Fruit fly (Drosophila melanogaster): ENCODE results near the gene opm.

opm gene

dm6 chrX:15066374-15067057 lies at the start of gene opm, which contains the start of gene dob (continued):
- no peak for TF ChIP-seq sc (optimal IDR thresholded peaks at IDR 0.05)
- no peak for TF ChIP-seq sc (GFP tag; optimal IDR thresholded peaks at IDR 0.05)
- no peak for TF ChIP-seq zen2 (GFP tag; IDR thresholded peaks at IDR 0.05; ENCODE audit: partially characterized antibody)
- no peak for TF ChIP-seq ab (GFP tag; optimal IDR thresholded peaks at IDR 0.05)
- no peak for TF ChIP-seq Elba2 (GFP tag; optimal IDR thresholded peaks at IDR 0.05)
- no peak for TF ChIP-seq CG10959 (GFP tag; IDR thresholded peaks at IDR 0.05)
- no peak for TF ChIP-seq CG6683 (GFP tag; optimal IDR thresholded peaks at IDR 0.05)
- TF ChIP-seq CG8924 (tag; optimal IDR thresholded peaks at IDR 0.05) = peak; percentile 12
- TF ChIP-seq trem (tag; optimal IDR thresholded peaks at IDR 0.05) = peak; percentile 60
- TF ChIP-seq CG6854 (GFP tag; optimal IDR thresholded peaks at IDR 0.05) = no peak
- no peak for TF ChIP-seq CG10366 (GFP tag; IDR thresholded peaks at IDR 0.05)
- no peak for TF ChIP-seq crc (GFP tag; optimal IDR thresholded peaks at IDR 0.05)
- TF ChIP-seq wor (GFP tag; IDR thresholded peaks at IDR 0.05) = no peak
- TF ChIP-seq HmgZ (tag; optimal IDR thresholded peaks at IDR 0.05) = no peak
- no peak for TF ChIP-seq ewg (GFP tag; optimal IDR thresholded peaks at IDR 0.05)
- no peak for TF ChIP-seq CG15479 (GFP tag; optimal IDR thresholded peaks at IDR 0.05)
- no peak for TF ChIP-seq Ets65A (GFP tag)
- TF ChIP-seq HmgD (GFP tag; optimal IDR thresholded peaks at IDR 0.05) = no peak
- no peak for TF ChIP-seq CG8359 (GFP tag; optimal IDR thresholded peaks at IDR 0.05; ENCODE audit: borderline replicate concordance)
- TF ChIP-seq CG1792 (GFP tag; optimal IDR thresholded peaks at IDR 0.05) = no peak
- no peak for TF ChIP-seq Sox100B (GFP tag; optimal IDR thresholded peaks at IDR 0.05)
- TF ChIP-seq nau (GFP tag; optimal IDR thresholded peaks at IDR 0.05) = no peak
- no peak for TF ChIP-seq Deaf1 (tag; optimal IDR thresholded peaks at IDR 0.05)
- no peak for TF ChIP-seq fd64A (GFP tag; optimal IDR thresholded peaks at IDR 0.05)
- TF ChIP-seq CG11247 (GFP tag; IDR thresholded peaks at IDR 0.05) = no peak
- TF ChIP-seq crol (GFP tag; IDR thresholded peaks at IDR 0.05) = no peak
- TF ChIP-seq ap (GFP tag; IDR thresholded peaks at IDR 0.05) = no peak
- no peak for TF ChIP-seq CG13775 (GFP tag; optimal IDR thresholded peaks at IDR 0.05)
- no peak for TF ChIP-seq Bdp1 (GFP tag; optimal IDR thresholded peaks at IDR 0.05)
- TF ChIP-seq h (optimal IDR thresholded peaks at IDR 0.05) = no peak
- no peak for TF ChIP-seq da (GFP tag; optimal IDR thresholded peaks at IDR 0.05)
- TF ChIP-seq bcd (GFP tag; optimal IDR thresholded peaks at IDR 0.05) = no peak
- no peak for TF ChIP-seq pan (optimal IDR thresholded peaks at IDR 0.05)
- no peak for TF ChIP-seq pan (GFP tag; optimal IDR thresholded peaks at IDR 0.05 in 1 of 2, IDR thresholded peaks at IDR 0.05 in 1 of 2)
- peak; percentile 11 for TF ChIP-seq pho (GFP tag; optimal IDR thresholded peaks at IDR 0.05)
- no peak for TF ChIP-seq btn (GFP tag; optimal IDR thresholded peaks at IDR 0.05)
- TF ChIP-seq CG5180 (GFP tag; optimal IDR thresholded peaks at IDR 0.05) = no peak
- peak; percentile 42 for TF ChIP-seq CG2116 (GFP tag; optimal IDR thresholded peaks at IDR 0.05)
- TF ChIP-seq exex (tag; optimal IDR thresholded peaks at IDR 0.05) = peak; percentile 18
- TF ChIP-seq CG5953 (GFP tag; IDR thresholded peaks at IDR 0.05) = no peak
- peak; percentile 56 for TF ChIP-seq CG11504 (tag; optimal IDR thresholded peaks at IDR 0.05)
- TF ChIP-seq Neu2 (GFP tag; optimal IDR thresholded peaks at IDR 0.05; ENCODE audit: borderline replicate concordance) = no peak
- TF ChIP-seq kah (GFP tag; optimal IDR thresholded peaks at IDR 0.05) = no peak
- no peak for TF ChIP-seq CG13624 (GFP tag; optimal IDR thresholded peaks at IDR 0.05)
- TF ChIP-seq CG18599 (GFP tag; optimal IDR thresholded peaks at IDR 0.05) = no peak
- TF ChIP-seq CG12299 (tag; optimal IDR thresholded peaks at IDR 0.05) = no peak
- no peak for TF ChIP-seq ssp (GFP tag; IDR thresholded peaks at IDR 0.05)
- TF ChIP-seq unc-4 (GFP tag; IDR thresholded peaks at IDR 0.05; ENCODE audit: partially characterized antibody) = no peak
- no peak for TF ChIP-seq Aef1 (GFP tag; IDR thresholded peaks at IDR 0.05)
- TF ChIP-seq CG16863 (GFP tag; optimal IDR thresholded peaks at IDR 0.05) = no peak
- TF ChIP-seq Hmx (GFP tag; optimal IDR thresholded peaks at IDR 0.05) = no peak
- no peak for TF ChIP-seq CG9727 (GFP tag; optimal IDR thresholded peaks at IDR 0.05)
